Fruit fly (Drosophila melanogaster) whole organism, pupa: ENCODE measurements around the gene CG12795.

Source experiments
- CG10348 ChIP-seq: fragments of 200-800 bp; sonication (Bioruptor generic); IDR thresholded peaks from 2 replicates; pipeline ENCODE4 v1.3.6; 2022; ENCODE audit warnings: missing biosample characterization, missing genetic modification characterization
- CG12605 ChIP-seq: fragments of 200-800 bp; sonication (Bioruptor generic); IDR thresholded peaks from 2 replicates; pipeline ENCODE4 v1.3.6; 2022; ENCODE audit warnings: missing biosample characterization, missing genetic modification characterization
- CG13204 ChIP-seq: fragments of 200-800 bp; sonication (Bioruptor generic); optimal IDR thresholded peaks from 2 replicates; lab custom pipeline; 2018; ENCODE audit warnings: missing biosample characterization, mild to moderate bottlenecking, missing genetic modification characterization, moderate library complexity
- CG14655 ChIP-seq: fragments of 200-800 bp; sonication (Bioruptor generic); optimal IDR thresholded peaks from 3 replicates; lab custom pipeline; 2017; ENCODE audit warnings: mild to moderate bottlenecking, missing biosample characterization, missing genetic modification reagents, missing genetic modification characterization
- CG15710 ChIP-seq: fragments of 200-800 bp; sonication (Bioruptor generic); optimal IDR thresholded peaks from 2 replicates; lab custom pipeline; 2018; ENCODE audit warnings: missing biosample characterization, mild to moderate bottlenecking, missing genetic modification characterization, moderate library complexity
- CG17806 ChIP-seq: fragments of 200-800 bp; sonication (Bioruptor generic); optimal IDR thresholded peaks from 2 replicates; lab custom pipeline; 2018; ENCODE audit warnings: missing biosample characterization, mild to moderate bottlenecking, missing genetic modification characterization, moderate library complexity
- CG32121 ChIP-seq: fragments of 200-800 bp; sonication (Bioruptor generic); IDR thresholded peaks from 2 replicates; pipeline ENCODE4 v1.3.6; 2022; ENCODE audit warnings: missing biosample characterization, missing genetic modification characterization
- CG34367 ChIP-seq: fragments of 200-800 bp; sonication (Bioruptor generic); optimal IDR thresholded peaks from 2 replicates; lab custom pipeline; 2018; ENCODE audit warnings: missing biosample characterization, mild to moderate bottlenecking, missing genetic modification characterization
- CG4496 ChIP-seq: fragments of 200-800 bp; sonication (Bioruptor generic); IDR thresholded peaks from 3 replicates; pipeline ENCODE4 v1.3.6; 2022; ENCODE audit warnings: missing biosample characterization, missing genetic modification characterization
- CG8159 ChIP-seq: fragments of 200-800 bp; sonication (Bioruptor generic); optimal IDR thresholded peaks from 3 replicates; lab custom pipeline; 2018; ENCODE audit warnings: missing biosample characterization, mild to moderate bottlenecking, missing genetic modification characterization, moderate library complexity
- CG8301 ChIP-seq: fragments of 200-800 bp; sonication (Bioruptor generic); optimal IDR thresholded peaks from 2 replicates; lab custom pipeline; 2018; ENCODE audit warnings: missing biosample characterization, mild to moderate bottlenecking, missing genetic modification characterization
- CG9948 ChIP-seq: fragments of 200-800 bp; sonication (Bioruptor generic); optimal IDR thresholded peaks from 2 replicates; lab custom pipeline; 2018; ENCODE audit warnings: missing biosample characterization, mild to moderate bottlenecking, missing genetic modification characterization, moderate library complexity
- D1 ChIP-seq: fragments of 200-800 bp; sonication (Bioruptor generic); optimal IDR thresholded peaks from 2 replicates; lab custom pipeline; 2018; ENCODE audit warnings: missing biosample characterization, mild to moderate bottlenecking, missing genetic modification characterization, moderate library complexity
- EcR ChIP-seq: fragments of 200-800 bp; sonication (Bioruptor generic); optimal IDR thresholded peaks from 3 replicates; lab custom pipeline; 2019; ENCODE audit warnings: missing biosample characterization, missing genetic modification characterization, mild to moderate bottlenecking, moderate library complexity, missing genetic modification reagents
- Ets98B ChIP-seq: fragments of 200-800 bp; sonication (Bioruptor generic); IDR thresholded peaks from 2 replicates; pipeline ENCODE4 v1.3.6; 2022; ENCODE audit warnings: missing biosample characterization, missing genetic modification characterization
- Pif1A ChIP-seq: fragments of 200-800 bp; sonication (Bioruptor generic); optimal IDR thresholded peaks from 3 replicates; lab custom pipeline; 2016; ENCODE audit warnings: missing biosample characterization, missing genetic modification characterization
- Pif1B ChIP-seq: fragments of 200-800 bp; sonication (Bioruptor generic); optimal IDR thresholded peaks from 3 replicates; lab custom pipeline; 2016; ENCODE audit warnings: missing biosample characterization, missing genetic modification characterization
- Snoo ChIP-seq: fragments of 200-800 bp; sonication (Bioruptor generic); optimal IDR thresholded peaks from 3 replicates; lab custom pipeline; 2017; ENCODE audit warnings: missing biosample characterization, mild to moderate bottlenecking, missing genetic modification characterization, inconsistent platforms
- fd96Ca ChIP-seq: fragments of 200-800 bp; sonication (Bioruptor generic); IDR thresholded peaks from 3 replicates; pipeline ENCODE4 v1.3.6; 2022; ENCODE audit warnings: missing biosample characterization, missing genetic modification characterization
- gl ChIP-seq: fragments of 200-800 bp; sonication (Bioruptor generic); optimal IDR thresholded peaks from 2 replicates; lab custom pipeline; 2018; ENCODE audit warnings: missing biosample characterization, mild to moderate bottlenecking, missing genetic modification characterization
- rn ChIP-seq: fragments of 200-800 bp; sonication (Bioruptor generic); IDR thresholded peaks from 2 replicates; pipeline ENCODE4 v1.3.6; 2022; ENCODE audit warnings: missing biosample characterization, missing genetic modification characterization

The CG12795 gene

DNA sequence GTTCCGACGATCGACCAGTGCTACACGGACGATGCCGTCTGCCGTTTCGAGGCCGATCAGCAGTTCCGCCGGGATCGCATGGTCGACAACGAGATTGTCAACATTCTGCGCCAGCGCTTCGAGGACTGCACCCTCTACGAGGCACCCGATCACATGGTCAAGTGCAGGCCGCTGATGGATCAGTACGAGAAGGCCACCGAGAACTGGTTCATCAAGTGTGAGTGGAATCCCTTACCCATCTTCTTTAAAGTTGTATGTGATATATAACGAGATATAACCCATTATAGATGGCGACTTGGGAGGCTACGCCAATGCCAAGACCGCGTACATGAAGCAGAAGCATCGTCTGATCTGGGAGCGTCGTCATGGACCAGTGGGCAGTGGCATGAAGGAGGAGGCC is 14.6 kb downstream of the CG12795 start:
- TF ChIP-seq CG10348, result no peak

DNA sequence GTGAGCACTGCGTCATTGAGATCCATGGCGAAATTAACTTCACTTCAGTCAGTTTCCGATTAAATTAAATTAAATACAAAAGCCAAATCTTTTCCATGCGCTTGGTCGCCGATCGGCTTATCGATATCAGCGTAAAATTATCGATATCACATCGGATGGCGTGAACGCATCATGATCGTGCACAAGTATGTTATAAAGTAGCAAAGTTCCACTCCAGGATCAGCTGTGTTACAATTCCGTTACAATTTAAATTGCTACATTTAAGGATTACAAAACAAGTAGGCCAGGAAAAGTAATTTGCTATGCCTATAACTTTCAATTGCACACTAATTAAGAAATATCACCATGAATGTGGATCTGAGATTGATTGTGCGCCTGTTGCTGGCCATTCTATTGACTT is 17.6 kb downstream of the CG12795 start, which contains the start of the genes Pif1 and CG31776:
Gene Pif1, minus strand, starts transcription at position 136 of the 400 bp plus-strand sequence.
Gene CG31776, plus strand, starts transcription at position 314 of the 400 bp plus-strand sequence.
- TF ChIP-seq Snoo (tag; lab: Kevin White, UChicago) (no peak), rn (no peak)

DNA sequence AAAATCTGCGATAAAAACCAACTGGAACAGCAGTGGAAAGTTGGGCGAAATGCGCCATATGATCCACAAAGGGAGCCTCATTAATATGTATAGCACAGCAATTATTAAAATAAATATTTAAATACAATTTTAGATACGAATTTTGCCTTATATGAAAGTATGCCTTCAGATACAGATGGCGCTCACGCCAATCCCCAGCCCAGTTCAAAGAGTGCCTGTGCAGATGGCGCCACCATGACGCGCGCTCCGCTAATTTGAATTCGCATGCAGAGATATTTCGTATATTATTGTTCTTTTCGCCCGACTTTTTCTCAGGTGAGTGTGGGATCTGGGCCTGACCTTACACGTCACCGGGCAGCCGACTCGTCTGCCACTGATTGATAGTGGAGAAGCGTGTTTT is 20.0 kb downstream of the CG12795 start, which contains the start of gene Pgant4:
Gene Pgant4, plus strand, starts transcription at position 362 of the 400 bp plus-strand sequence.
- TF ChIP-seq CG14655 (GFP tag; lab: Kevin White, UChicago) (no peak), CG17806 (no peak), Pif1A (GFP tag; lab: Kevin White, UChicago) (no peak), CG32121 (GFP tag; lab: Robert Waterston, UW) (no peak), Pif1B (GFP tag; lab: Kevin White, UChicago) (no peak), CG15710 (tag; lab: Kevin White, UChicago) (no peak), gl (tag; lab: Kevin White, UChicago) (no peak), rn (0 out of 2 replicates have a peak, but pooled peaks have one; percentile 37), fd96Ca (no peak), CG12605 (GFP tag; lab: Robert Waterston, UW) (no peak), CG8159 (tag; lab: Kevin White, UChicago) (no peak), CG8301 (tag; lab: Kevin White, UChicago) (no peak), Ets98B (GFP tag; lab: Robert Waterston, UW) (no peak), CG10348 (no peak), CG4496 (GFP tag; lab: Robert Waterston, UW) (0 out of 3 replicates have a peak, but pooled peaks have one; percentile 37), CG9948 (tag; lab: Kevin White, UChicago) (no peak), EcR (GFP tag; lab: Kevin White, UChicago) (no peak), CG13204 (GFP tag; lab: Kevin White, UChicago) (no peak), CG34367 (tag; lab: Kevin White, UChicago) (no peak), Snoo (tag; lab: Kevin White, UChicago) (peak; percentile 39), D1 (tag; lab: Kevin White, UChicago) (no peak)

DNA sequence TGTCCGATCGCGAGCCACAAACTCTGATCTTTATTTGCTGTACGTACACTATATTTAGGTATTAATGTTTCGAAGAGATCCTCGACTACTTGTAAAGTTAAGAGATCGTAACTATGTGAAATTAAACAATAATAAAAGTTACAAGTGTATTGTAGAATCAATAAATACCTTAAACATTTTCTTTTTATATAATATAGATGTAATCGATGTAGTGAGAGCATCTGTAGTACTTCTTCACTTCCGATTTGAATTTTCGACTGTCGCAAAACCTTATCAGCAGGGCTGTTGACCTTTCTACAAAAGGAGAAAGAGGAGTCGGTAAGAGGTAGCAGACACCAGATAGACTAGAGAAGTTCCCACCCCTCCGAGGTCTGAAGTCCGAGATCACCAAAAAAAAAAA is 22.9 kb downstream of the CG12795 start:
- TF ChIP-seq CG8159 (tag; lab: Kevin White, UChicago) (peak; percentile 36), Snoo (tag; lab: Kevin White, UChicago) (peak; percentile 22), Pif1B (GFP tag; lab: Kevin White, UChicago) (no peak), CG32121 (GFP tag; lab: Robert Waterston, UW) (no peak), CG15710 (tag; lab: Kevin White, UChicago) (peak; percentile 28), EcR (GFP tag; lab: Kevin White, UChicago) (peak; percentile 70)

DNA sequence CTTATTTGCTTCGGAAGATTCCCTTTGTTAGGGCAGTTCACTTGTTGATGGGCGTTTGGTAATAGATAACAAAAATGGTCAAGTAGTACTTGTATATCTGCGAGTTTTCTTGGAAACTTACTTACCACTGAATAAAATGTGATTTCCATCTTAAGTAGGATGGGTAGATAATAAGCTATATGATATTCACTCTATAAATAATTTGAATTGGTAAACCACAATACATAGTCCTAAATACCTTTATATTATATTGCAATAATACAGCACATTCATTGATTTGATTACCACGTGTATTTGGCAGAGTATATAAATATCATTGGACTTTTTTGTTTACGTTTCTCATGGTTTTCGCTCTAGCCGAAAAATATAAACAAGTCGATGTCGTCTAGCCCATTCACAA is 23.7 kb downstream of the CG12795 start:
- no peak for TF ChIP-seq CG15710 (tag; lab: Kevin White, UChicago)
- TF ChIP-seq Ets98B (GFP tag; lab: Robert Waterston, UW), result no peak
- no peak for TF ChIP-seq EcR (GFP tag; lab: Kevin White, UChicago)
- no peak for TF ChIP-seq CG4496 (GFP tag; lab: Robert Waterston, UW)
- no peak for TF ChIP-seq CG34367 (tag; lab: Kevin White, UChicago)
- no peak for TF ChIP-seq CG9948 (tag; lab: Kevin White, UChicago)
- TF ChIP-seq gl (tag; lab: Kevin White, UChicago), result no peak
- TF ChIP-seq Pif1B (GFP tag; lab: Kevin White, UChicago), result no peak
- TF ChIP-seq Snoo (tag; lab: Kevin White, UChicago), result no peak
- TF ChIP-seq CG13204 (GFP tag; lab: Kevin White, UChicago), result no peak
- no peak for TF ChIP-seq CG12605 (GFP tag; lab: Robert Waterston, UW)
- no peak for TF ChIP-seq CG8301 (tag; lab: Kevin White, UChicago)
- no peak for TF ChIP-seq CG17806

DNA sequence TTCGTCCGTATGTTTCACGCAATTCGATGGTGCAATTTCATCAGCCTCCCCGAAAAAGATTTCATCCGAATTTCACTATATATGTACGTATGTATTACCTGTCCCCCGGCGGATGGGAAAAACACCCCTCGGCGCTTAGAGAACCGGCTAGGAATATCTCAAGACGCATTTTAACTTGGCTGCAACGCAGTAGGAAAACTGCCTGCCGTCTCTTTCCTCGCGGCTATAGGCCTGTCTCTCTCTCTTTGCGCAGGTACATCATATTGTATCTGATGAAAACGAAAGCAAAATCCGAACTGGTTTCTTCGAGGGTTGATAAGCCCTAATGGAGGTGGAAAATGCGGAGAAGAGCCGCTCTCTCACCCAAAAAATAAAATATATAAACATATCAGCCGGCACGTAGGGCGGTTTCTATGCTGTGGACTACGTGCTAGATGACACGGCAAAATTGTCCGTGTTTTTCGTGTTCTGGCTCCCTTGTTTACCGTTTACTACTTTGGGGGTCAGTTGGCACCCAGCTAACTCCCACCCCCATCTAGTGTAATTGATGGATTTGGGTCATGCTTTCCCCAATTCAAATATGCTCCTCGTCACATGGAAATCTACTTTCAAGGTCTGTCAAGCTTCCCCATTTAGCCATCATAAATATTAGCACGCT is 24.3 kb downstream of the CG12795 start:
- TF ChIP-seq CG12605 (GFP tag; lab: Robert Waterston, UW) (no peak), CG8301 (tag; lab: Kevin White, UChicago) (no peak), CG4496 (GFP tag; lab: Robert Waterston, UW) (0 out of 3 replicates have a peak, but pooled peaks have one; percentile 6), Ets98B (GFP tag; lab: Robert Waterston, UW) (no peak)
